Fruit fly (Drosophila melanogaster): ENCODE data around the gene Fpgs2.

The Fpgs2 gene

DNA sequence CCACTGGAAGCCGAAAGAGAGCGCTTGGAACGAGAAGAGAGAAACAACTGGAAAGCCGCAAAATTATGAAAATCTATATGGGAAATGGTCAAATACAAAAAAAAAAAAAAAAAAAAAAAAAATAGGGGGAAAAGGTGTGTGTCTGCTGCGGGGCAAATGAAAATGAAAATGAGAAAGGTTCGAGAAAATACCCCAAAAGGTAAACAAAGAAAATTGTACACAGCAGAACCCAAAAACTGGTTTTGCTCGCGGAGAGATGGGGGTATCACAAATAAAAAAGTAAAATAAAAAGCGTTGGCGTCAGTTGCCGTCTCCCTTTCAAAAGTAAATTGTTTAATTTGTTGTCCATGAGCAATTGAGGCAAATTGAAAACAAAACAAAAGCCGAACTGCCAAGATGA lies 25.9 kb downstream of the Fpgs2 start (continued):
- TF ChIP-seq MBD-R2 (GFP tag; IDR thresholded peaks at IDR 0.05) (no peak), Nf-YB (GFP tag; optimal IDR thresholded peaks at IDR 0.05) (peak; percentile 23), pum (GFP tag; optimal IDR thresholded peaks at IDR 0.05) (no peak), CG10147 (GFP tag; optimal IDR thresholded peaks at IDR 0.05) (no peak)

DNA sequence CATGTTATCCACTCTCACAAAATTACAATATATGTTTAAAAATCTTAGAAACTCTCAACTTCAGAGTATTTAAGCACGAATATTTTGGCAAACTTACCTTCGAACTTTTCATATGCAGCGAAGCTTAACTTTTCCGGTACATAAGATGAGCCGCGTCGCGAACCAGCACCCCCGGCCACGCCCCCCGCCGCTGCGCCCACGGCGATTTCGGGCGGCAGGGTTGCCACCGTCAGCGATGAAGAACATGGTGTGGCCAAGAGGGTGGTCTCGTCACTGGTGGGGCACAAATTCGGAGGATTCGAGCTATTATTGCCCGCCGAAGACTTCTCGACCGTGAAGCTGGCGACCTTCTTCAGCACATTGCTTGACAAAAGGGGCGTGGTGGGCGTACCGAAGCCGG lies 30.1 kb downstream of the Fpgs2 start:
- peak; percentile 24 for TF ChIP-seq Ets65A (GFP tag)
- no peak for TF ChIP-seq dimm (GFP tag; IDR thresholded peaks at IDR 0.05)
- no peak for TF ChIP-seq gro (GFP tag; optimal IDR thresholded peaks at IDR 0.05)
- no peak for TF ChIP-seq trh (GFP tag; optimal IDR thresholded peaks at IDR 0.05)
- TF ChIP-seq Hr39 (optimal IDR thresholded peaks at IDR 0.05), result peak; percentile 60
- no peak for TF ChIP-seq CG2889 (GFP tag; IDR thresholded peaks at IDR 0.05)
- TF ChIP-seq CG17361 (GFP tag; IDR thresholded peaks at IDR 0.05), result no peak
- no peak for TF ChIP-seq CG7357 (GFP tag; IDR thresholded peaks at IDR 0.05)
- no peak for TF ChIP-seq croc (GFP tag; conservative IDR thresholded peaks at IDR 0.05)

DNA sequence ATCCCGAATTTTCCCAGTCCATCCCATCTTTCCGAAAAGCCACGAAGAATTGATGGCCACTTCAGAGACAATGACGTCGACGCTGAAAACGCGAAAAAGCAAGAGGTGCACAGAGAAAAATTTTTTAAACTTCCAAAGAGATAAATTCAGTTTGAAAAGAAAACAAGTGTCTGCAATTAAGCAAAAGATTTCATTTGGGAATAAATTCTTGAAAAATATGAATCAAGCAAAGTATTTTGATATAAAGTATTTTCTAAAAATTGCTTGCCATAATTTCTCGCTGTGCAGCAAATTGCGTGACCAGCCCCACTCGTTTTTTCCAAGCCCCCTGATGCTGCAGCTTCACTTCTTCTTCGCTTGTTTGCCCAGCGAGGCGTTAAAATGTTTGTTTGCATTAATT lies 31.9 kb downstream of the Fpgs2 start:
- peak in 1 of 2 experiments; percentile 63 for TF ChIP-seq Hr51 (GFP tag; optimal IDR thresholded peaks at IDR 0.05)
- no peak for TF ChIP-seq Pdp1 (GFP tag; optimal IDR thresholded peaks at IDR 0.05)
- TF ChIP-seq CG15269 (tag; optimal IDR thresholded peaks at IDR 0.05), result peak; percentile 38
- 0 out of 2 replicates have a peak, but pooled peaks have one; percentile 28 for TF ChIP-seq ap (GFP tag; IDR thresholded peaks at IDR 0.05)
- peak; percentile 37 for TF ChIP-seq Xbp1 (GFP tag; optimal IDR thresholded peaks at IDR 0.05)
- TF ChIP-seq eve (GFP tag; optimal IDR thresholded peaks at IDR 0.05), result no peak
- peak; percentile 35; the same call in 1 of the 2 replicates for TF ChIP-seq Rfx (GFP tag; IDR thresholded peaks at IDR 0.05)
- no peak for TF ChIP-seq CG11560 (tag; IDR thresholded peaks at IDR 0.05)
- no peak for TF ChIP-seq Camta (GFP tag; optimal IDR thresholded peaks at IDR 0.05)
- peak; percentile 54 for TF ChIP-seq Ptx1 (GFP tag; IDR thresholded peaks at IDR 0.05)
- peak; percentile 42 for TF ChIP-seq CG18599 (GFP tag; optimal IDR thresholded peaks at IDR 0.05)
- peak; percentile 58 for TF ChIP-seq Xrp1 (GFP tag; IDR thresholded peaks at IDR 0.05)
- no peak for TF ChIP-seq Oaz (GFP tag; IDR thresholded peaks at IDR 0.05)
- TF ChIP-seq ham (GFP tag; IDR thresholded peaks at IDR 0.05), result no peak
- TF ChIP-seq CG15514 (GFP tag; optimal IDR thresholded peaks at IDR 0.05), result peak; percentile 22
- no peak for TF ChIP-seq abd-A (tag; optimal IDR thresholded peaks at IDR 0.05)
- peak; percentile 69 for TF ChIP-seq Med (GFP tag)
- no peak for TF ChIP-seq yki (optimal IDR thresholded peaks at IDR 0.05)
- 0 out of 3 replicates have a peak, but pooled peaks have one; percentile 26 for TF ChIP-seq CG3726 (GFP tag; IDR thresholded peaks at IDR 0.05)
- peak; percentile 36 for TF ChIP-seq CG7839 (tag; optimal IDR thresholded peaks at IDR 0.05)
- 0 out of 2 replicates have a peak, but pooled peaks have one; percentile 10 for TF ChIP-seq ssp (GFP tag; IDR thresholded peaks at IDR 0.05)
- TF ChIP-seq CG8924 (tag; optimal IDR thresholded peaks at IDR 0.05), result peak; percentile 16
- no peak for TF ChIP-seq CG14014 (GFP tag; IDR thresholded peaks at IDR 0.05)
- peak; percentile 14 for TF ChIP-seq ind (GFP tag; optimal IDR thresholded peaks at IDR 0.05)
- TF ChIP-seq Hey (tag; optimal IDR thresholded peaks at IDR 0.05), result no peak
- peak; percentile 37 for TF ChIP-seq grau (tag; optimal IDR thresholded peaks at IDR 0.05)
- 0 out of 2 replicates have a peak, but pooled peaks have one; percentile 3 for TF ChIP-seq al (GFP tag; IDR thresholded peaks at IDR 0.05)
- TF ChIP-seq CG14710 (tag; optimal IDR thresholded peaks at IDR 0.05), result no peak
- TF ChIP-seq BEAF-32 (GFP tag; optimal IDR thresholded peaks at IDR 0.05), result no peak
- no peak for TF ChIP-seq GATAe (GFP tag; conservative IDR thresholded peaks at IDR 0.05)
- TF ChIP-seq CG4820 (GFP tag; optimal IDR thresholded peaks at IDR 0.05), result peak; percentile 15
- no peak for TF ChIP-seq Stat92E (GFP tag; optimal IDR thresholded peaks at IDR 0.05)
- TF ChIP-seq bsh (GFP tag; optimal IDR thresholded peaks at IDR 0.05), result peak; percentile 44 to 46
- no peak for TF ChIP-seq Kr (GFP tag; optimal IDR thresholded peaks at IDR 0.05)
- TF ChIP-seq dpn (GFP tag; optimal IDR thresholded peaks at IDR 0.05), result no peak
- TF ChIP-seq Fer1 (GFP tag; optimal IDR thresholded peaks at IDR 0.05), result peak; percentile 39

Data from whole organism, embryonic.